Fruit fly (Drosophila melanogaster) whole organism, pupa: ENCODE measurements around the gene Fum3.

Source experiments
- CG10348 ChIP-seq: fragments of 200-800 bp; sonication (Bioruptor generic); IDR thresholded peaks from 2 replicates; pipeline ENCODE4 v1.3.6; 2022; ENCODE audit warnings: missing biosample characterization, missing genetic modification characterization
- CG12605 ChIP-seq: fragments of 200-800 bp; sonication (Bioruptor generic); IDR thresholded peaks from 2 replicates; pipeline ENCODE4 v1.3.6; 2022; ENCODE audit warnings: missing biosample characterization, missing genetic modification characterization
- CG13204 ChIP-seq: fragments of 200-800 bp; sonication (Bioruptor generic); optimal IDR thresholded peaks from 2 replicates; lab custom pipeline; 2018; ENCODE audit warnings: missing biosample characterization, mild to moderate bottlenecking, missing genetic modification characterization, moderate library complexity
- CG14655 ChIP-seq: fragments of 200-800 bp; sonication (Bioruptor generic); optimal IDR thresholded peaks from 3 replicates; lab custom pipeline; 2017; ENCODE audit warnings: mild to moderate bottlenecking, missing biosample characterization, missing genetic modification reagents, missing genetic modification characterization
- CG15710 ChIP-seq: fragments of 200-800 bp; sonication (Bioruptor generic); optimal IDR thresholded peaks from 2 replicates; lab custom pipeline; 2018; ENCODE audit warnings: missing biosample characterization, mild to moderate bottlenecking, missing genetic modification characterization, moderate library complexity
- CG17806 ChIP-seq: fragments of 200-800 bp; sonication (Bioruptor generic); optimal IDR thresholded peaks from 2 replicates; lab custom pipeline; 2018; ENCODE audit warnings: missing biosample characterization, mild to moderate bottlenecking, missing genetic modification characterization, moderate library complexity
- CG32121 ChIP-seq: fragments of 200-800 bp; sonication (Bioruptor generic); IDR thresholded peaks from 2 replicates; pipeline ENCODE4 v1.3.6; 2022; ENCODE audit warnings: missing biosample characterization, missing genetic modification characterization
- CG34367 ChIP-seq: fragments of 200-800 bp; sonication (Bioruptor generic); optimal IDR thresholded peaks from 2 replicates; lab custom pipeline; 2018; ENCODE audit warnings: missing biosample characterization, mild to moderate bottlenecking, missing genetic modification characterization
- CG4496 ChIP-seq: fragments of 200-800 bp; sonication (Bioruptor generic); IDR thresholded peaks from 3 replicates; pipeline ENCODE4 v1.3.6; 2022; ENCODE audit warnings: missing biosample characterization, missing genetic modification characterization
- CG8159 ChIP-seq: fragments of 200-800 bp; sonication (Bioruptor generic); optimal IDR thresholded peaks from 3 replicates; lab custom pipeline; 2018; ENCODE audit warnings: missing biosample characterization, mild to moderate bottlenecking, missing genetic modification characterization, moderate library complexity
- CG8301 ChIP-seq: fragments of 200-800 bp; sonication (Bioruptor generic); optimal IDR thresholded peaks from 2 replicates; lab custom pipeline; 2018; ENCODE audit warnings: missing biosample characterization, mild to moderate bottlenecking, missing genetic modification characterization
- CG9948 ChIP-seq: fragments of 200-800 bp; sonication (Bioruptor generic); optimal IDR thresholded peaks from 2 replicates; lab custom pipeline; 2018; ENCODE audit warnings: missing biosample characterization, mild to moderate bottlenecking, missing genetic modification characterization, moderate library complexity
- D1 ChIP-seq: fragments of 200-800 bp; sonication (Bioruptor generic); optimal IDR thresholded peaks from 2 replicates; lab custom pipeline; 2018; ENCODE audit warnings: missing biosample characterization, mild to moderate bottlenecking, missing genetic modification characterization, moderate library complexity
- EcR ChIP-seq: fragments of 200-800 bp; sonication (Bioruptor generic); optimal IDR thresholded peaks from 3 replicates; lab custom pipeline; 2019; ENCODE audit warnings: missing biosample characterization, missing genetic modification characterization, mild to moderate bottlenecking, moderate library complexity, missing genetic modification reagents
- Ets98B ChIP-seq: fragments of 200-800 bp; sonication (Bioruptor generic); IDR thresholded peaks from 2 replicates; pipeline ENCODE4 v1.3.6; 2022; ENCODE audit warnings: missing biosample characterization, missing genetic modification characterization
- Pif1A ChIP-seq: fragments of 200-800 bp; sonication (Bioruptor generic); optimal IDR thresholded peaks from 3 replicates; lab custom pipeline; 2016; ENCODE audit warnings: missing biosample characterization, missing genetic modification characterization
- Pif1B ChIP-seq: fragments of 200-800 bp; sonication (Bioruptor generic); optimal IDR thresholded peaks from 3 replicates; lab custom pipeline; 2016; ENCODE audit warnings: missing biosample characterization, missing genetic modification characterization
- Snoo ChIP-seq: fragments of 200-800 bp; sonication (Bioruptor generic); optimal IDR thresholded peaks from 3 replicates; lab custom pipeline; 2017; ENCODE audit warnings: missing biosample characterization, mild to moderate bottlenecking, missing genetic modification characterization, inconsistent platforms
- fd96Ca ChIP-seq: fragments of 200-800 bp; sonication (Bioruptor generic); IDR thresholded peaks from 3 replicates; pipeline ENCODE4 v1.3.6; 2022; ENCODE audit warnings: missing biosample characterization, missing genetic modification characterization
- gl ChIP-seq: fragments of 200-800 bp; sonication (Bioruptor generic); optimal IDR thresholded peaks from 2 replicates; lab custom pipeline; 2018; ENCODE audit warnings: missing biosample characterization, mild to moderate bottlenecking, missing genetic modification characterization
- rn ChIP-seq: fragments of 200-800 bp; sonication (Bioruptor generic); IDR thresholded peaks from 2 replicates; pipeline ENCODE4 v1.3.6; 2022; ENCODE audit warnings: missing biosample characterization, missing genetic modification characterization

The Fum3 gene

DNA sequence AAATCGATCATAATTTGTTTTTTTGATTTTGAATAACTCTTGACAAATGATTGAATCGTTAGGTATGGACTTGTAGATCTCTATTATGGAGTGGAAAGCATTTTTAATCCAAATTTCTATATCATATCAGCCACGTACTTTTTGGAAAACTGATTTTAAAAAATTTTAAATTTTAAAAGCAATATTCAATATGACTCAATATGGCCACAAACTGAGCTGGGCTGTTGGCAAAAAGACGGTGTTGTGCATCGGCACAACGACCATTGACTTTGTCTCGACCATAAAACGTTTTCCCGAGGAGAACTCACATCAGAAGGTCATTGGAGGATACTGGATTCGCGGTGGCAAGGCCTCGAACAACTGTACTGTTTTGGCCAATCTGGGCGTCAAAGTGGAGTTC lies 7.3 kb downstream of the Fum3 start, which contains the start of the genes CG12289 and CG7551:
CG12289 (minus strand) TSS at position 101 of the 400 bp plus-strand sequence.
CG7551 (plus strand) TSS at position 121 of the 400 bp plus-strand sequence.
- TF ChIP-seq Pif1A (GFP tag; lab: Kevin White, UChicago) (no peak), D1 (no peak), CG14655 (no peak), CG8159 (tag; lab: Kevin White, UChicago) (no peak), CG15710 (no peak), Pif1B (GFP tag; lab: Kevin White, UChicago) (no peak), CG8301 (tag; lab: Kevin White, UChicago) (no peak), CG34367 (no peak), CG12605 (GFP tag; lab: Robert Waterston, UW) (no peak), CG13204 (GFP tag; lab: Kevin White, UChicago) (no peak), CG9948 (tag; lab: Kevin White, UChicago) (no peak), Ets98B (GFP tag; lab: Robert Waterston, UW) (no peak), rn (GFP tag; lab: Robert Waterston, UW) (no peak), CG4496 (GFP tag; lab: Robert Waterston, UW) (no peak), gl (no peak)
- TF ChIP-seq, all 21 proteins: peak for 0

DNA sequence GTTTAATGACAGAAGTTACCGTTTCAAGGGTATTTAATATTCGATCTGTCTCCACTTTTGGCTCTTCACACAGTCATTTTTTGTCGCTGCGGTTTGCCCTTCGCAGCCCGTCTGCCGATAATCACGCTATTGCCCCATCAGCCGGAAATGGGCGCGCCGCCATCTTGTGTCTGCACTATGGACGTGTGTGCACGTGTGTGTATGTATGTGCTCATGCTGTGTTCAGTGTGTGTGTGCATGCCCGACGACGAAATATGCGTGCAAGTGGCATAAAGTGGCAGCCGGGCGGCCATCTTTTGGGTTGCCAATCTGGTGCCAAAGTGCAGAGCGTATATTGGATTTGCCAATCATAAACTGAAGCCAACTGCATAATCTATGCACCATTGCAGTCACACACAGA lies 11.2 kb downstream of the Fum3 start:
- TF ChIP-seq CG14655 (peak; percentile 4), CG4496 (GFP tag; lab: Robert Waterston, UW) (peak; percentile 70), CG8159 (tag; lab: Kevin White, UChicago) (no peak), CG32121 (no peak)

DNA sequence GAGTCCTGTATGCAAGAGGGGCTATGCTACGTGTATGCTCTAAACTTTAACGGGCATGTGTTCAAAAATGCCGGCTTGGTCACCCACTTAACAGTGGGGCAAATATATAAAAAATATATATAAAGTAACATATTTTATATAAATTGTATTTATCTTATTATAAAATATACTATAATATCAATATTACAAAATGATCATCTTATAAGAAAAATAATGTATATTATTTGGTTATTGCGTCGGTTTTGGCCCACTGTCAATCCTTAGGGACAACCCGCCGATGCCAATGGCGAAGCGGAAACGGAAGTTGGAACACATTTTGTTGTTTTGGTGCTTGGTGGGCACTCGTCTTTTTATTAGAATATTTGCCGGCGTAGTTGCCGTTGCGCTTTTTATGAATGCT lies 15.1 kb downstream of the Fum3 start:
- TF ChIP-seq CG14655 (peak; percentile 36), fd96Ca (GFP tag; lab: Robert Waterston, UW) (no peak), Pif1B (GFP tag; lab: Kevin White, UChicago) (no peak), CG12605 (GFP tag; lab: Robert Waterston, UW) (no peak), Ets98B (GFP tag; lab: Robert Waterston, UW) (no peak), D1 (no peak), Snoo (tag; lab: Kevin White, UChicago) (no peak), EcR (GFP tag; lab: Kevin White, UChicago) (no peak), CG10348 (GFP tag; lab: Robert Waterston, UW) (no peak), CG4496 (GFP tag; lab: Robert Waterston, UW) (no peak), gl (no peak), CG32121 (no peak), Pif1A (GFP tag; lab: Kevin White, UChicago) (peak; percentile 7), CG34367 (no peak), CG17806 (tag; lab: Kevin White, UChicago) (peak; percentile 41), CG13204 (GFP tag; lab: Kevin White, UChicago) (no peak), CG8301 (tag; lab: Kevin White, UChicago) (no peak), CG15710 (peak; percentile 5), rn (GFP tag; lab: Robert Waterston, UW) (no peak), CG9948 (tag; lab: Kevin White, UChicago) (peak; percentile 31), CG8159 (tag; lab: Kevin White, UChicago) (peak; percentile 43)
- TF ChIP-seq, all 21 proteins: peak for 6

DNA sequence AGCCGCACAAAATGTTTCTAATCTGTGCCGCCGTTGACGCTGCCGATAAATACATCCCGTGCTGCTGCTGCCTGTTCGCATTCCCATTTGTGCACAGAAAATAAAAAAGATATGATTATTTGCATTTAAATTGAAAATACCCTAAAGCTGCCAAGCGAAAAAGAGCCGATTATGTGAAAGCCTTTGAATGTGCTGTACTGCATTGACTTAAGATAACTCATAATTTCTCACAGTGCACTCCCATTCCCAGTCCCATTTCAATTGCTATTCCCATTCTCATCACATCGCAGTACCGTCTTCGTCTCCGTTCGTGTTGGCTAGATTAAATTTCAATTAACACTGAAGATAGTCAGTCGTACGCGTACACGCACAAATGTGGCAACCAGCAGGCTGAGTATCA lies 16.7 kb downstream of the Fum3 start:
- peak; percentile 81 for TF ChIP-seq CG9948 (tag; lab: Kevin White, UChicago)
- peak; percentile 84 for TF ChIP-seq CG12605 (GFP tag; lab: Robert Waterston, UW)
- TF ChIP-seq CG34367, result peak; percentile 50
- TF ChIP-seq rn (GFP tag; lab: Robert Waterston, UW), result peak; percentile 88
- TF ChIP-seq D1, result peak; percentile 6
- TF ChIP-seq fd96Ca (GFP tag; lab: Robert Waterston, UW), result peak; percentile 97
- TF ChIP-seq Pif1A (GFP tag; lab: Kevin White, UChicago), result peak; percentile 77
- TF ChIP-seq CG14655, result peak; percentile 94
- peak; percentile 28 for TF ChIP-seq CG8159 (tag; lab: Kevin White, UChicago)
- TF ChIP-seq EcR (GFP tag; lab: Kevin White, UChicago), result no peak
- no peak for TF ChIP-seq Snoo (tag; lab: Kevin White, UChicago)
- TF ChIP-seq CG13204 (GFP tag; lab: Kevin White, UChicago), result no peak
- peak; percentile 93 for TF ChIP-seq Ets98B (GFP tag; lab: Robert Waterston, UW)
- peak; percentile 66 for TF ChIP-seq CG17806 (tag; lab: Kevin White, UChicago)
- TF ChIP-seq CG10348 (GFP tag; lab: Robert Waterston, UW), result 0 out of 2 replicates have a peak, but pooled peaks have one; percentile 54
- peak; percentile 96 for TF ChIP-seq CG4496 (GFP tag; lab: Robert Waterston, UW)
- TF ChIP-seq gl, result peak; percentile 0
- TF ChIP-seq CG8301 (tag; lab: Kevin White, UChicago), result peak; percentile 91
- peak; percentile 63 for TF ChIP-seq Pif1B (GFP tag; lab: Kevin White, UChicago)
- TF ChIP-seq CG15710, result peak; percentile 54
- TF ChIP-seq CG32121, result peak; percentile 88

DNA sequence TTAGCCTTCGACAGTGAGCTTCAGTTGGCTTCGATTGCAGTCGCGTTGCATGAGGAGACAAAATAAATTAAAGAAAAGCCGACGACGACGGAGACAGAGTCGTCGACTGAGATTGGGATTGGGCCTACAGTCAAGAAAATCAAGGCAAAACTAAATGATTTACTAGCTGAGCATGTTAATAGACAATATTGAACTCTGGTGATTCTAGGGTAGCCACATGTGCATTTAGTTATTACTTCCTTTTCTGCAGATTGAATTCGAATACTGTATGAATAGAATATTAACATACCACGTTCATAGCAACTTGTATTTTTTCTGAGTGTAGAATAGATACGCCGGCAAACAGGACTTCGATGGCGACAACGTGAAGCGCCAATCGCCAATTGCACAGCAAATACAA lies 17.3 kb downstream of the Fum3 start:
- no peak for TF ChIP-seq D1
- peak; percentile 79 for TF ChIP-seq Ets98B (GFP tag; lab: Robert Waterston, UW)
- peak; percentile 43 for TF ChIP-seq CG15710
- no peak for TF ChIP-seq CG10348 (GFP tag; lab: Robert Waterston, UW)
- peak; percentile 87 for TF ChIP-seq CG8301 (tag; lab: Kevin White, UChicago)
- TF ChIP-seq CG14655, result peak; percentile 82
- TF ChIP-seq Snoo (tag; lab: Kevin White, UChicago), result no peak
- peak; percentile 44; the same call in 1 of the 2 replicates for TF ChIP-seq rn (GFP tag; lab: Robert Waterston, UW)
- TF ChIP-seq CG17806 (tag; lab: Kevin White, UChicago), result peak; percentile 67
- no peak for TF ChIP-seq gl
- peak; percentile 63 for TF ChIP-seq CG32121
- TF ChIP-seq Pif1B (GFP tag; lab: Kevin White, UChicago), result peak; percentile 49
- TF ChIP-seq CG8159 (tag; lab: Kevin White, UChicago), result peak; percentile 55
- no peak for TF ChIP-seq EcR (GFP tag; lab: Kevin White, UChicago)
- TF ChIP-seq CG9948 (tag; lab: Kevin White, UChicago), result peak; percentile 64
- TF ChIP-seq CG12605 (GFP tag; lab: Robert Waterston, UW), result peak; percentile 59
- peak; percentile 65 for TF ChIP-seq CG34367
- TF ChIP-seq Pif1A (GFP tag; lab: Kevin White, UChicago), result peak; percentile 61
- peak; percentile 82 for TF ChIP-seq fd96Ca (GFP tag; lab: Robert Waterston, UW)
- peak; percentile 85 for TF ChIP-seq CG4496 (GFP tag; lab: Robert Waterston, UW)
- TF ChIP-seq, all 21 proteins: peak for 15
